Worm (Caenorhabditis elegans) whole organism, L1 larva: ENCODE data around the gene rbr-2.
A peak's percentile ranks its signal among the peaks of the same experiment; 100 is the strongest.

ENCODE experiments used
- C04F5.9 ChIP-seq: sonication (generic microtip); optimal IDR thresholded peaks from 2 replicates; lab custom pipeline; 2016; ENCODE audit warnings: missing genetic modification characterization, missing compliant biosample characterization
- C16A3.4 ChIP-seq: fragments of 150-350 bp; optimal IDR thresholded peaks from 2 replicates; lab custom pipeline; 2014; ENCODE audit warnings: missing biosample characterization, missing genetic modification characterization
- C34B4.2 ChIP-seq: sonication (generic microtip); optimal IDR thresholded peaks from 2 replicates; lab custom pipeline; 2017; ENCODE audit warnings: mild to moderate bottlenecking, missing genetic modification characterization, missing compliant biosample characterization
- aha-1 ChIP-seq: fragments of 150-350 bp; optimal IDR thresholded peaks from 2 replicates; lab custom pipeline; 2014; ENCODE audit warnings: missing biosample characterization, missing genetic modification characterization
- ceh-8 ChIP-seq: fragments of 200-800 bp; sonication (Bioruptor generic); optimal IDR thresholded peaks from 2 replicates; lab custom pipeline; 2018; ENCODE audit warnings: mild to moderate bottlenecking, missing genetic modification characterization, moderate library complexity, missing compliant biosample characterization
- ceh-90 ChIP-seq: sonication (generic microtip); optimal IDR thresholded peaks from 2 replicates; lab custom pipeline; 2016; ENCODE audit warnings: missing genetic modification characterization, missing compliant biosample characterization
- ces-1 ChIP-seq: fragments of 150-350 bp; optimal IDR thresholded peaks from 2 replicates; lab custom pipeline; 2014; ENCODE audit warnings: missing biosample characterization, missing genetic modification reagents, missing genetic modification characterization
- dpl-1 ChIP-seq, 3 experiments: fragments of 150-350 bp in 2 of 3; sonication (generic microtip) in 1 of 3; optimal IDR thresholded peaks; 2 replicates each; lab custom pipeline; 2014 to 2017; ENCODE audit warnings: missing biosample characterization in 3 of 3, missing genetic modification characterization in 3 of 3, missing genetic modification reagents in 3 of 3
- efl-1 ChIP-seq, 4 experiments: fragments of 150-350 bp; optimal IDR thresholded peaks in 3 of 4; peaks in 1 of 4; 1 replicate in 1 of 4; 2 replicates in 3 of 4; lab custom pipeline; 2014; ENCODE audit warnings: missing biosample characterization in 2 of 4, missing genetic modification characterization in 2 of 4, missing genetic modification reagents in 2 of 4
- efl-3 ChIP-seq: fragments of 200-800 bp; sonication (Bioruptor generic); optimal IDR thresholded peaks from 2 replicates; lab custom pipeline; 2018; ENCODE audit warnings: mild to moderate bottlenecking, missing genetic modification characterization, missing compliant biosample characterization
- egl-13 ChIP-seq: sonication (generic microtip); optimal IDR thresholded peaks from 2 replicates; lab custom pipeline; 2016; ENCODE audit warnings: missing genotype, missing genetic modification reagents, missing genetic modification characterization, missing compliant biosample characterization
- egl-27 ChIP-seq, 2 experiments: fragments of 150-350 bp in 1 of 2; sonication (generic microtip); optimal IDR thresholded peaks; 3 replicates each; lab custom pipeline; 2017 to 2018; ENCODE audit warnings: missing biosample characterization in 2 of 2, missing genetic modification characterization in 2 of 2, missing genetic modification reagents in 2 of 2
- elt-2 ChIP-seq: sonication (generic microtip); optimal IDR thresholded peaks from 2 replicates; lab custom pipeline; 2016; ENCODE audit warnings: missing genetic modification characterization, mild to moderate bottlenecking, inconsistent platforms, missing compliant biosample characterization, missing genetic modification reagents
- fkh-4 ChIP-seq: sonication (generic microtip); optimal IDR thresholded peaks from 2 replicates; lab custom pipeline; 2016; ENCODE audit warnings: missing compliant biosample characterization, missing genetic modification characterization, borderline replicate concordance
- fkh-8 ChIP-seq: sonication (generic microtip); optimal IDR thresholded peaks from 2 replicates; lab custom pipeline; 2016; ENCODE audit warnings: mild to moderate bottlenecking, missing genetic modification characterization, missing compliant biosample characterization
- fos-1 ChIP-seq: fragments of 150-350 bp; optimal IDR thresholded peaks from 2 replicates; lab custom pipeline; 2014; ENCODE audit warnings: missing biosample characterization, missing genetic modification characterization
- grh-1 ChIP-seq: fragments of 200-800 bp; sonication (Bioruptor generic); IDR thresholded peaks from 2 replicates; pipeline ENCODE4 v1.3.6; 2022; ENCODE audit warnings: missing genetic modification reagents, missing genetic modification characterization, missing compliant biosample characterization
- hlh-17 ChIP-seq: fragments of 200-800 bp; sonication (Bioruptor generic); optimal IDR thresholded peaks from 2 replicates; lab custom pipeline; 2018; ENCODE audit warnings: missing genetic modification characterization, mild to moderate bottlenecking, missing compliant biosample characterization, moderate library complexity, borderline replicate concordance
- hpl-2 ChIP-seq: fragments of 150-350 bp; optimal IDR thresholded peaks from 2 replicates; lab custom pipeline; 2014; ENCODE audit warnings: missing biosample characterization, missing genetic modification reagents, missing genetic modification characterization
- irx-1 ChIP-seq: sonication (generic microtip); optimal IDR thresholded peaks from 2 replicates; lab custom pipeline; 2016; ENCODE audit warnings: missing genetic modification characterization, missing compliant biosample characterization
- isw-1 ChIP-seq: fragments of 200-800 bp; sonication (Bioruptor generic); IDR thresholded peaks from 2 replicates; pipeline ENCODE4 v1.3.6; 2022; ENCODE audit warnings: missing genetic modification characterization, missing compliant biosample characterization
- jun-1 ChIP-seq: fragments of 150-350 bp; optimal IDR thresholded peaks from 2 replicates; lab custom pipeline; 2014; ENCODE audit warnings: missing biosample characterization, missing genetic modification reagents, missing genetic modification characterization
- lin-13 ChIP-seq: fragments of 150-350 bp; optimal IDR thresholded peaks from 2 replicates; lab custom pipeline; 2014; ENCODE audit warnings: missing biosample characterization, missing genetic modification reagents, missing genetic modification characterization
- lin-15B ChIP-seq: fragments of 150-350 bp; sonication (generic microtip); optimal IDR thresholded peaks from 3 replicates; lab custom pipeline; 2014; ENCODE audit warnings: missing biosample characterization, missing genetic modification characterization
- lir-3 ChIP-seq: sonication (generic microtip); optimal IDR thresholded peaks from 2 replicates; lab custom pipeline; 2016; ENCODE audit warnings: mild to moderate bottlenecking, missing genetic modification characterization, moderate library complexity, missing compliant biosample characterization; ENCODE audit not compliant: poor library complexity
- lsy-2 ChIP-seq, 2 experiments: fragments of 150-350 bp; optimal IDR thresholded peaks; 2 replicates each; lab custom pipeline; 2014; ENCODE audit warnings: missing biosample characterization in 2 of 2, missing genetic modification characterization in 2 of 2
- mdl-1 ChIP-seq, 2 experiments: fragments of 150-350 bp; optimal IDR thresholded peaks; 2 replicates each; lab custom pipeline; 2014 to 2017; ENCODE audit warnings: missing biosample characterization in 2 of 2, missing genetic modification characterization in 2 of 2, inconsistent platforms in 1 of 2
- mef-2 ChIP-seq: fragments of 150-350 bp; optimal IDR thresholded peaks from 2 replicates; lab custom pipeline; 2014; ENCODE audit warnings: missing biosample characterization, missing genetic modification characterization
- nhr-12 ChIP-seq: sonication (generic microtip); optimal IDR thresholded peaks from 2 replicates; lab custom pipeline; 2017; ENCODE audit warnings: missing biosample characterization, missing genetic modification characterization
- nhr-19 ChIP-seq: fragments of 200-800 bp; sonication (Bioruptor generic); conservative IDR thresholded peaks from 2 replicates; pipeline ENCODE4 v1.3.6; 2022; ENCODE audit warnings: missing genetic modification characterization, missing compliant biosample characterization
- nhr-237 ChIP-seq: fragments of 150-350 bp; optimal IDR thresholded peaks from 2 replicates; lab custom pipeline; 2014; ENCODE audit warnings: missing biosample characterization, missing genetic modification characterization
- nhr-28 ChIP-seq: fragments of 150-350 bp; optimal IDR thresholded peaks from 2 replicates; lab custom pipeline; 2014; ENCODE audit warnings: missing biosample characterization, missing genetic modification characterization
- nhr-47 ChIP-seq: sonication (generic microtip); optimal IDR thresholded peaks from 2 replicates; lab custom pipeline; 2016; ENCODE audit warnings: mild to moderate bottlenecking, missing genetic modification characterization, moderate library complexity, missing compliant biosample characterization
- nhr-71 ChIP-seq: sonication (generic microtip); optimal IDR thresholded peaks from 2 replicates; lab custom pipeline; 2016; ENCODE audit warnings: mild to moderate bottlenecking, missing genetic modification characterization, moderate library complexity, missing compliant biosample characterization
- nhr-76 ChIP-seq: sonication (generic microtip); optimal IDR thresholded peaks from 2 replicates; lab custom pipeline; 2017; ENCODE audit warnings: missing biosample characterization, missing genetic modification characterization
- nhr-77 ChIP-seq: fragments of 150-350 bp; optimal IDR thresholded peaks from 2 replicates; lab custom pipeline; 2014; ENCODE audit warnings: missing biosample characterization, missing genetic modification characterization
- pax-3 ChIP-seq: fragments of 200-800 bp; sonication (Bioruptor generic); optimal IDR thresholded peaks from 2 replicates; lab custom pipeline; 2018; ENCODE audit warnings: mild to moderate bottlenecking, missing genetic modification characterization, moderate library complexity, missing compliant biosample characterization
- pqm-1 ChIP-seq: sonication (generic microtip); optimal IDR thresholded peaks from 3 replicates; lab custom pipeline; 2017; ENCODE audit warnings: missing biosample characterization, missing genetic modification characterization
- rnt-1 ChIP-seq: sonication (generic microtip); optimal IDR thresholded peaks from 2 replicates; lab custom pipeline; 2016; ENCODE audit warnings: mild to moderate bottlenecking, missing genetic modification characterization, moderate library complexity, missing compliant biosample characterization
- sox-4 ChIP-seq: sonication (generic microtip); optimal IDR thresholded peaks from 2 replicates; lab custom pipeline; 2016; ENCODE audit warnings: missing genetic modification characterization, missing compliant biosample characterization
- tbx-2 ChIP-seq: sonication (generic microtip); optimal IDR thresholded peaks from 2 replicates; lab custom pipeline; 2016; ENCODE audit warnings: missing genetic modification characterization, missing compliant biosample characterization
- tlp-1 ChIP-seq: fragments of 150-350 bp; optimal IDR thresholded peaks from 2 replicates; lab custom pipeline; 2014; ENCODE audit warnings: missing biosample characterization, missing genetic modification characterization
- unc-130 ChIP-seq: fragments of 150-350 bp; optimal IDR thresholded peaks from 2 replicates; lab custom pipeline; 2017; ENCODE audit warnings: missing biosample characterization, missing genetic modification characterization, inconsistent platforms
- unc-30 ChIP-seq: sonication (generic microtip); optimal IDR thresholded peaks from 2 replicates; lab custom pipeline; 2017; ENCODE audit warnings: missing biosample characterization, missing genetic modification characterization
- unc-62 ChIP-seq: fragments of 150-350 bp; optimal IDR thresholded peaks from 2 replicates; lab custom pipeline; 2014; ENCODE audit warnings: missing biosample characterization, missing genetic modification reagents, missing genetic modification characterization
- unc-98 ChIP-seq: fragments of 200-800 bp; sonication (Bioruptor generic); IDR thresholded peaks from 2 replicates; pipeline ENCODE4 v1.3.6; 2022; ENCODE audit warnings: missing genetic modification characterization, missing compliant biosample characterization
- vab-15 ChIP-seq: sonication (generic microtip); optimal IDR thresholded peaks from 2 replicates; lab custom pipeline; 2017; ENCODE audit warnings: missing genotype, mild to moderate bottlenecking, missing genetic modification characterization, missing compliant biosample characterization
- xbp-1 ChIP-seq: sonication (generic microtip); optimal IDR thresholded peaks from 2 replicates; lab custom pipeline; 2016; ENCODE audit warnings: missing genetic modification characterization, missing compliant biosample characterization
- zip-4 ChIP-seq: fragments of 200-800 bp; sonication (Bioruptor generic); optimal IDR thresholded peaks from 2 replicates; lab custom pipeline; 2018; ENCODE audit warnings: mild to moderate bottlenecking, missing genetic modification characterization, moderate library complexity, missing compliant biosample characterization

rbr-2 gene

DNA sequence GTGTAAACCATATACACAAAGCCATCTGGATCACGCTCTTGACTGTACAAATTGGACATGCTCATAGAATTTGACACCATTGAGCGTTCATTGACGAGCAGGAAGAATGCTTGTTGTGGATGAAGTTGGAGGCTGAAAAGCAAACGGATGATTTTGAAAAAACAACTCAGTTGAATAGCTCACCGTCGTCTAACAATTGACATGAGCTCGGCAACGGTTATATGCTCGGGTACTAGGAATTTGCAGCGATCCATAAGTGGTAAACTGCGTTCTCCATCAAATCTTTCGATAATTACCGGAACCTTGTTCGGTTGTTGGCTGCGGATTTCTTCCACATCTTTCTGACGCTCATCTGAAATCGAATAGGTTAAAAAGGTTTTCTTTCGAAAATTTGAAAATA, 14.9 kb downstream of the rbr-2 start:
- TF ChIP-seq jun-1 (tag; lab: Kevin White, UChicago) (no peak), egl-13 (tag; lab: Kevin White, UChicago) (no peak), grh-1 (no peak), fkh-4 (tag; lab: Kevin White, UChicago) (no peak), mdl-1 (tag; optimal IDR thresholded peaks at IDR 0.05; lab: Kevin White, UChicago) (no peak), efl-3 (GFP tag; lab: Kevin White, UChicago) (no peak), fos-1 (no peak), unc-30 (tag; lab: Kevin White, UChicago) (no peak)
- TF ChIP-seq, all 84 proteins: peak for 0

ce11 chrIV:10935336-10935735, 15.5 kb downstream of the rbr-2 start:
- TF ChIP-seq irx-1 (tag; lab: Kevin White, UChicago) (peak; percentile 76), grh-1 (peak; percentile 51), sox-4 (tag; lab: Kevin White, UChicago) (peak; percentile 78), nhr-76 (tag; lab: Kevin White, UChicago) (no peak), ceh-90 (tag; lab: Kevin White, UChicago) (no peak), isw-1 (GFP tag; lab: Robert Waterston, UW) (peak; percentile 71), ceh-8 (GFP tag; lab: Kevin White, UChicago) (peak; percentile 87), unc-62 (GFP tag; lab: Kevin White, UChicago) (no peak), elt-2 (tag; lab: Kevin White, UChicago) (peak; percentile 50), nhr-77 (tag; lab: Kevin White, UChicago) (no peak), nhr-47 (peak; percentile 93), C34B4.2 (tag; lab: Kevin White, UChicago) (no peak), mdl-1 (tag; optimal IDR thresholded peaks at IDR 0.05; lab: Kevin White, UChicago) (peak in 1 of 2 experiments; percentile 96), ces-1 (GFP tag; lab: Kevin White, UChicago) (no peak), nhr-237 (tag; lab: Kevin White, UChicago) (peak; percentile 57), fkh-8 (tag; lab: Kevin White, UChicago) (peak; percentile 94), egl-27 (tag; optimal IDR thresholded peaks at IDR 0.05; lab: Kevin White, UChicago) (peak in 1 of 2 experiments; percentile 44), efl-1 (optimal IDR thresholded peaks at IDR 0.05; lab: Kevin White, UChicago) (peak; percentile 79 to 82), efl-1 (GFP tag; optimal IDR thresholded peaks at IDR 0.05 in 1 of 2; lab: Kevin White, UChicago) (peak; percentile 61 to 94), lsy-2 (tag; optimal IDR thresholded peaks at IDR 0.05; lab: Kevin White, UChicago) (peak; percentile 89 to 90), mef-2 (tag; lab: Kevin White, UChicago) (peak; percentile 85), vab-15 (peak; percentile 80), aha-1 (tag; lab: Kevin White, UChicago) (peak; percentile 63), xbp-1 (tag; lab: Kevin White, UChicago) (peak; percentile 91), rnt-1 (tag; lab: Kevin White, UChicago) (peak; percentile 94), egl-13 (tag; lab: Kevin White, UChicago) (peak; percentile 83), tbx-2 (tag; lab: Kevin White, UChicago) (peak; percentile 90), lin-13 (GFP tag; lab: Kevin White, UChicago) (peak; percentile 91), unc-98 (GFP tag; lab: Robert Waterston, UW) (peak; percentile 51), dpl-1 (GFP tag; optimal IDR thresholded peaks at IDR 0.05; lab: Kevin White, UChicago) (peak; percentile 62 to 68 (median 64)), hlh-17 (GFP tag; lab: Kevin White, UChicago) (no peak), pqm-1 (tag; lab: Kevin White, UChicago) (no peak), C16A3.4 (peak; percentile 77), pax-3 (peak; percentile 75), fos-1 (peak; percentile 77), nhr-19 (GFP tag; lab: Robert Waterston, UW) (peak; percentile 92), nhr-71 (tag; lab: Kevin White, UChicago) (peak; percentile 98), jun-1 (tag; lab: Kevin White, UChicago) (peak; percentile 87), zip-4 (GFP tag; lab: Kevin White, UChicago) (peak; percentile 51), fkh-4 (tag; lab: Kevin White, UChicago) (peak; percentile 88), lin-15B (tag; lab: Kevin White, UChicago) (no peak), hpl-2 (peak; percentile 30), C04F5.9 (tag; lab: Kevin White, UChicago) (peak; percentile 60), nhr-12 (tag; lab: Kevin White, UChicago) (no peak), unc-130 (tag; lab: Kevin White, UChicago) (peak; percentile 65), efl-3 (GFP tag; lab: Kevin White, UChicago) (no peak), tlp-1 (tag; lab: Kevin White, UChicago) (no peak), lir-3 (tag; lab: Kevin White, UChicago) (peak; percentile 85), nhr-28 (no peak)
